Fruit fly (Drosophila melanogaster) whole organism, wandering third instar larva: Measurements from ENCODE around the gene Or65c.
A peak's percentile ranks its signal among the peaks of the same experiment; 100 is the strongest.

Source experiments
- Abd-B ChIP-seq: fragments of >200 bp; optimal IDR thresholded peaks from 2 replicates; lab custom pipeline; 2017; ENCODE audit warnings: missing biosample characterization, missing genetic modification characterization
- Dfd ChIP-seq: fragments of >200 bp; optimal IDR thresholded peaks from 2 replicates; lab custom pipeline; 2017; ENCODE audit warnings: missing biosample characterization, missing genetic modification characterization
- GATAd ChIP-seq: sonication (Bioruptor generic); optimal IDR thresholded peaks from 2 replicates; lab custom pipeline; 2016; ENCODE audit warnings: missing biosample characterization, missing genetic modification characterization
- HLH106 ChIP-seq: fragments of 200-800 bp; optimal IDR thresholded peaks from 3 replicates; lab custom pipeline; 2019; ENCODE audit warnings: missing biosample characterization, mild to moderate bottlenecking, missing genetic modification characterization, moderate library complexity
- Hnf4 ChIP-seq: fragments of 200-800 bp; sonication (Bioruptor generic); optimal IDR thresholded peaks from 2 replicates; lab custom pipeline; 2016; ENCODE audit warnings: missing biosample characterization, mild to moderate bottlenecking, missing genetic modification characterization
- Hr78 ChIP-seq: fragments of >200 bp; optimal IDR thresholded peaks from 2 replicates; lab custom pipeline; 2017; ENCODE audit warnings: missing biosample characterization, missing genetic modification characterization
- Hr83 ChIP-seq: fragments of 200-300 bp; sonication (Bioruptor generic); optimal IDR thresholded peaks from 2 replicates; lab custom pipeline; 2016; ENCODE audit warnings: missing biosample characterization, mild to moderate bottlenecking, missing genetic modification characterization, moderate library complexity; ENCODE audit not compliant: poor library complexity, severe bottlenecking
- Jra ChIP-seq: sonication (Bioruptor generic); optimal IDR thresholded peaks from 2 replicates; lab custom pipeline; 2016; ENCODE audit warnings: missing biosample characterization, missing genetic modification characterization
- Mio ChIP-seq: sonication (Bioruptor generic); optimal IDR thresholded peaks from 2 replicates; lab custom pipeline; 2016; ENCODE audit warnings: missing biosample characterization, missing genetic modification characterization
- Myc ChIP-seq: fragments of >200 bp; optimal IDR thresholded peaks from 2 replicates; lab custom pipeline; 2017
- N ChIP-seq: fragments of >200 bp; optimal IDR thresholded peaks from 2 replicates; lab custom pipeline; 2018; ENCODE audit warnings: missing biosample characterization, missing external identifiers, missing genetic modification characterization
- OdsH ChIP-seq: fragments of 200-800 bp; sonication (Bioruptor generic); optimal IDR thresholded peaks from 2 replicates; lab custom pipeline; 2016; ENCODE audit warnings: missing biosample characterization, mild to moderate bottlenecking, missing genetic modification characterization
- Rel ChIP-seq, 2 experiments: fragments of 200-800 bp; sonication (Bioruptor generic) in 1 of 2; optimal IDR thresholded peaks; 2 replicates in 1 of 2; 3 replicates in 1 of 2; lab custom pipeline; 2016 to 2019; ENCODE audit warnings: mild to moderate bottlenecking in 2 of 2, missing biosample characterization in 2 of 2, missing genetic modification characterization in 2 of 2, moderate library complexity in 1 of 2
- Sp1 ChIP-seq: fragments of 200-800 bp; sonication (Bioruptor generic); optimal IDR thresholded peaks from 3 replicates; lab custom pipeline; 2019; ENCODE audit warnings: missing biosample characterization, mild to moderate bottlenecking, missing genetic modification characterization, moderate library complexity
- Vsx2 ChIP-seq: fragments of 200-300, 225-300 bp; sonication (Bioruptor generic); optimal IDR thresholded peaks from 2 replicates; lab custom pipeline; 2018; ENCODE audit warnings: missing biosample characterization, missing genetic modification characterization; ENCODE audit not compliant: partially characterized antibody
- br ChIP-seq: fragments of 200-800 bp; sonication (Bioruptor generic); optimal IDR thresholded peaks from 2 replicates; lab custom pipeline; 2016; ENCODE audit warnings: missing biosample characterization, missing genetic modification characterization
- brk ChIP-seq: fragments of 200-800 bp; sonication (Bioruptor generic); optimal IDR thresholded peaks from 2 replicates; lab custom pipeline; 2016; ENCODE audit warnings: missing biosample characterization, mild to moderate bottlenecking, missing genetic modification characterization
- dl ChIP-seq, 2 experiments: fragments of 175-275, 200-275 bp in 1 of 2; fragments of 200-275 bp in 1 of 2; sonication (Bioruptor generic); optimal IDR thresholded peaks; lab custom pipeline; 2018; ENCODE audit warnings: mild to moderate bottlenecking in 2 of 2, missing biosample characterization in 2 of 2, missing genetic modification characterization in 2 of 2, moderate library complexity in 2 of 2; ENCODE audit not compliant: partially characterized antibody in 2 of 2, insufficient read depth in 1 of 2
- dmrt93B ChIP-seq: fragments of 200-800 bp; sonication (Bioruptor generic); optimal IDR thresholded peaks from 2 replicates; lab custom pipeline; 2018; ENCODE audit warnings: missing biosample characterization, mild to moderate bottlenecking, missing genetic modification characterization
- dsf ChIP-seq: sonication (Bioruptor generic); optimal IDR thresholded peaks from 2 replicates; lab custom pipeline; 2016; ENCODE audit warnings: missing biosample characterization, missing genetic modification characterization, borderline replicate concordance
- ey ChIP-seq: fragments of 200-800 bp; sonication (Bioruptor generic); optimal IDR thresholded peaks from 2 replicates; lab custom pipeline; 2016; ENCODE audit warnings: missing biosample characterization, missing genetic modification characterization
- foxo ChIP-seq, 2 experiments: fragments of 200-800 bp; sonication (Bioruptor generic); optimal IDR thresholded peaks; 2 replicates in 1 of 2; 3 replicates in 1 of 2; lab custom pipeline; 2016 to 2017; ENCODE audit warnings: missing biosample characterization in 2 of 2, missing genetic modification characterization in 2 of 2
- fru ChIP-seq: fragments of 200-800 bp; sonication (Bioruptor generic); optimal IDR thresholded peaks from 3 replicates; lab custom pipeline; 2016; ENCODE audit warnings: missing biosample characterization, mild to moderate bottlenecking, missing genetic modification characterization
- h ChIP-seq: fragments of 200-800 bp; sonication (Bioruptor generic); optimal IDR thresholded peaks from 3 replicates; lab custom pipeline; 2016; ENCODE audit warnings: missing biosample characterization, mild to moderate bottlenecking, missing genetic modification characterization
- lola ChIP-seq: fragments of >200 bp; optimal IDR thresholded peaks from 2 replicates; lab custom pipeline; 2017; ENCODE audit warnings: missing biosample characterization, missing genetic modification characterization
- pan ChIP-seq: fragments of >200 bp; optimal IDR thresholded peaks from 2 replicates; lab custom pipeline; 2017
- psq ChIP-seq: fragments of 200-800 bp; sonication (Bioruptor generic); optimal IDR thresholded peaks from 3 replicates; lab custom pipeline; 2017; ENCODE audit warnings: missing biosample characterization, mild to moderate bottlenecking, missing genetic modification characterization, moderate library complexity
- rgr ChIP-seq: fragments of 200-800 bp; sonication (Bioruptor generic); optimal IDR thresholded peaks from 3 replicates; lab custom pipeline; 2016; ENCODE audit warnings: missing biosample characterization, mild to moderate bottlenecking, missing genetic modification characterization
- sage ChIP-seq: fragments of 200-800 bp; sonication (Bioruptor generic); optimal IDR thresholded peaks from 2 replicates; lab custom pipeline; 2016; ENCODE audit warnings: missing biosample characterization, mild to moderate bottlenecking, missing genetic modification characterization
- usp ChIP-seq: fragments of >200 bp; optimal IDR thresholded peaks from 2 replicates; lab custom pipeline; 2017; ENCODE audit warnings: missing biosample characterization, missing genetic modification characterization
- woc ChIP-seq: sonication (Bioruptor generic); optimal IDR thresholded peaks from 2 replicates; lab custom pipeline; 2016; ENCODE audit warnings: missing biosample characterization, mild to moderate bottlenecking, missing genetic modification characterization

Gene Or65c

dm6 chr3L:6310489-6310888 is 16.9 kb upstream of the Or65c start:
- TF ChIP-seq dsf (no peak), N (GFP tag; lab: Kevin White, UChicago) (no peak), h (no peak), dmrt93B (GFP tag; lab: Kevin White, UChicago) (no peak), Mio (GFP tag; lab: Kevin White, UChicago) (no peak)

dm6 chr3L:6312029-6312623 is 15.3 kb upstream of the Or65c start:
- TF ChIP-seq dmrt93B (GFP tag; lab: Kevin White, UChicago) (peak; percentile 31), HLH106 (peak; percentile 29), usp (GFP tag; lab: Kevin White, UChicago) (no peak), fru (GFP tag; lab: Kevin White, UChicago) (peak; percentile 71), foxo (GFP tag; optimal IDR thresholded peaks at IDR 0.05; lab: Kevin White, UChicago) (peak in 1 of 2 experiments; percentile 67), Rel (GFP tag; optimal IDR thresholded peaks at IDR 0.05; lab: Kevin White, UChicago) (no peak), Rel (tag; optimal IDR thresholded peaks at IDR 0.05; lab: Kevin White, UChicago) (no peak), woc (peak; percentile 8), GATAd (GFP tag; lab: Kevin White, UChicago) (no peak), Dfd (GFP tag; lab: Kevin White, UChicago) (no peak), h (peak; percentile 20), OdsH (peak; percentile 10), ey (peak; percentile 26), Abd-B (GFP tag; lab: Kevin White, UChicago) (no peak), Sp1 (peak; percentile 56), psq (GFP tag; lab: Kevin White, UChicago) (peak; percentile 3)
- TF ChIP-seq, all 38 proteins: peak for 10

- TF ChIP-seq pan (lab: Kevin White, UChicago) (no peak), Sp1 (no peak), br (GFP tag; lab: Kevin White, UChicago) (no peak), brk (GFP tag; lab: Kevin White, UChicago) (no peak), Jra (GFP tag; lab: Kevin White, UChicago) (no peak), GATAd (GFP tag; lab: Kevin White, UChicago) (no peak)
- TF ChIP-seq, all 38 proteins: peak for 0
These were observed 11.7 kb upstream of the Or65c start for dm6 chr3L:6315693-6316092.

- TF ChIP-seq usp (GFP tag; lab: Kevin White, UChicago) (no peak), dl (GFP tag; optimal IDR thresholded peaks at IDR 0.05; lab: Kevin White, UChicago; ENCODE audit: insufficient read depth in 1 of 2, partially characterized antibody in 2 of 2) (no peak), h (no peak), Hr78 (GFP tag; lab: Kevin White, UChicago) (no peak), Myc (lab: Kevin White, UChicago) (no peak), Hnf4 (GFP tag; lab: Kevin White, UChicago) (no peak), woc (no peak), rgr (GFP tag; lab: Kevin White, UChicago) (no peak), Hr83 (no peak), fru (GFP tag; lab: Kevin White, UChicago) (no peak), lola (GFP tag; lab: Kevin White, UChicago) (no peak), brk (GFP tag; lab: Kevin White, UChicago) (no peak)
- TF ChIP-seq, all 38 proteins: peak for 0
These were observed 9.9 kb upstream of the Or65c start for dm6 chr3L:6317494-6317893.

dm6 chr3L:6320311-6320710 is 7.1 kb upstream of the Or65c start, which contains the start of gene Or65a:
Gene Or65a (plus strand): TSS chr3L:6320611.
- no peak for TF ChIP-seq N (GFP tag; lab: Kevin White, UChicago)

dm6 chr3L:6322680-6323079 is 4.7 kb upstream of the Or65c start:
- TF ChIP-seq woc: no peak
- TF ChIP-seq brk (GFP tag; lab: Kevin White, UChicago): no peak
- TF ChIP-seq Vsx2 (GFP tag; lab: Kevin White, UChicago): no peak
- TF ChIP-seq HLH106: no peak
- TF ChIP-seq Mio (GFP tag; lab: Kevin White, UChicago): no peak
- TF ChIP-seq sage (GFP tag; lab: Kevin White, UChicago): no peak
- TF ChIP-seq foxo (GFP tag; optimal IDR thresholded peaks at IDR 0.05; lab: Kevin White, UChicago): no peak
- TF ChIP-seq psq (GFP tag; lab: Kevin White, UChicago): no peak
- no peak for TF ChIP-seq GATAd (GFP tag; lab: Kevin White, UChicago)
- no peak for TF ChIP-seq Jra (GFP tag; lab: Kevin White, UChicago)
- TF ChIP-seq, all 38 proteins: peak for 0
